Worm (Caenorhabditis elegans) whole organism, late embryonic: ENCODE measurements around the gene Y110A2AL.4.

Experiments used
- C38D4.7 ChIP-seq: fragments of 200-800 bp; sonication (Bioruptor generic); optimal IDR thresholded peaks from 2 replicates; lab custom pipeline; 2018; ENCODE audit warnings: mild to moderate bottlenecking, missing genetic modification characterization, moderate library complexity, missing compliant biosample characterization
- ama-1 ChIP-seq: fragments of 150-350 bp; optimal IDR thresholded peaks from 2 replicates; lab custom pipeline; 2014
- ceh-31 ChIP-seq: sonication (generic microtip); optimal IDR thresholded peaks from 2 replicates; lab custom pipeline; 2016; ENCODE audit warnings: missing genetic modification characterization, missing compliant biosample characterization
- ceh-48 ChIP-seq: sonication (generic microtip); optimal IDR thresholded peaks from 2 replicates; lab custom pipeline; 2016; ENCODE audit warnings: missing genetic modification characterization, inconsistent platforms, missing compliant biosample characterization
- dmd-4 ChIP-seq: sonication (generic microtip); optimal IDR thresholded peaks from 2 replicates; lab custom pipeline; 2016; ENCODE audit warnings: borderline replicate concordance, missing genetic modification characterization, missing compliant biosample characterization
- ets-4 ChIP-seq: sonication (generic microtip); optimal IDR thresholded peaks from 2 replicates; lab custom pipeline; 2016; ENCODE audit warnings: missing genetic modification characterization, missing compliant biosample characterization
- fkh-10 ChIP-seq: fragments of 150-350 bp; optimal IDR thresholded peaks from 2 replicates; lab custom pipeline; 2014; ENCODE audit warnings: missing biosample characterization, missing genetic modification reagents, missing genetic modification characterization
- fkh-6 ChIP-seq: sonication (generic microtip); optimal IDR thresholded peaks from 2 replicates; lab custom pipeline; 2016; ENCODE audit warnings: missing genetic modification characterization, missing compliant biosample characterization
- hlh-8 ChIP-seq: sonication (generic microtip); optimal IDR thresholded peaks from 2 replicates; lab custom pipeline; 2016; ENCODE audit warnings: missing genotype, missing genetic modification characterization, missing compliant biosample characterization
- pha-2 ChIP-seq: sonication (generic microtip); optimal IDR thresholded peaks from 2 replicates; lab custom pipeline; 2017; ENCODE audit warnings: mild to moderate bottlenecking, missing genetic modification characterization, missing compliant biosample characterization
- sox-2 ChIP-seq: fragments of 200-800 bp; sonication (Bioruptor generic); IDR thresholded peaks from 2 replicates; pipeline ENCODE4 v1.3.6; 2022; ENCODE audit warnings: missing genetic modification reagents, missing genetic modification characterization, missing compliant biosample characterization
- sox-4 ChIP-seq: sonication (generic microtip); optimal IDR thresholded peaks from 2 replicates; lab custom pipeline; 2017; ENCODE audit warnings: mild to moderate bottlenecking, missing genetic modification characterization, inconsistent platforms, missing compliant biosample characterization
- unc-3 ChIP-seq, 2 experiments: fragments of 200-800 bp in 1 of 2; sonication (Bioruptor generic) in 1 of 2; sonication (generic microtip) in 1 of 2; conservative IDR thresholded peaks in 1 of 2; optimal IDR thresholded peaks in 1 of 2; 2 replicates each; pipeline versions ENCODE4 v1.3.6 to Lab custom; 2016 to 2022; ENCODE audit warnings: missing compliant biosample characterization in 2 of 2, missing genetic modification characterization in 2 of 2, missing genetic modification reagents in 1 of 2

DNA sequence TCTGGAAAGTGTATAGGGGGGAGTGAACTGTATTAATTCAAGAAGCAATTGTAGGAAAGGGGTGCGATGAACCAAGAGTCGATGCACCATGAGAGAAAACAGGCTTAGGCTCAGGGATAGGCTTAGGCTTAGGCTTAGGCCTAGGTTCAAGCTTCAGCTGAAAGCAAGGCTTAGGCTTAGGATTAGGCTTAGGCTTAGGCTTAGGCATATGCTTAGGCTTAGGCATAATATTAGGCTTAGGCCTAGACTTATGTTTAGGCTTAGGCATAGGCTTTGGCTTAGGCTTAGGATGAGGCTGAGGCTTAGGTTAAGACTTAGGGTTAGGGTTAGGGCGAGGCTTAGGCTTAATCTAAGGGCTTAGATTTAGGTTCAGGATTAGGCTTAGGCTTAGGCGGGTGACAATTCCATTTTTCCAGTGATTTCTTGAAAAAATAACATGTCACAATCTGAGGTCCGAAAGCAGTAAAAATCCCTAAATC is 23.5 kb downstream of the Y110A2AL.4 start:
- TF ChIP-seq pha-2 (tag; lab: Kevin White, UChicago): no peak
- no peak for TF ChIP-seq ets-4
- TF ChIP-seq fkh-10 (GFP tag; lab: Kevin White, UChicago): no peak
- TF ChIP-seq ceh-48 (tag; lab: Kevin White, UChicago): no peak
- no peak for TF ChIP-seq hlh-8 (tag; lab: Kevin White, UChicago)
- no peak for TF ChIP-seq dmd-4 (tag; lab: Kevin White, UChicago)
- no peak for TF ChIP-seq ama-1 (lab: Kevin White, UChicago)
- no peak for TF ChIP-seq C38D4.7 (GFP tag; lab: Kevin White, UChicago)
- no peak for TF ChIP-seq sox-4
- TF ChIP-seq sox-2 (GFP tag; lab: Robert Waterston, UW): no peak
- no peak for TF ChIP-seq unc-3 (GFP tag; conservative IDR thresholded peaks at IDR 0.05; lab: Robert Waterston, UW)
- no peak for TF ChIP-seq unc-3 (tag; optimal IDR thresholded peaks at IDR 0.05; lab: Kevin White, UChicago)
- no peak for TF ChIP-seq fkh-6 (tag; lab: Kevin White, UChicago)
- no peak for TF ChIP-seq ceh-31 (tag; lab: Kevin White, UChicago)
